Worm (Caenorhabditis elegans): ENCODE measurements around the gene rfip-1.

The rfip-1 gene

DNA sequence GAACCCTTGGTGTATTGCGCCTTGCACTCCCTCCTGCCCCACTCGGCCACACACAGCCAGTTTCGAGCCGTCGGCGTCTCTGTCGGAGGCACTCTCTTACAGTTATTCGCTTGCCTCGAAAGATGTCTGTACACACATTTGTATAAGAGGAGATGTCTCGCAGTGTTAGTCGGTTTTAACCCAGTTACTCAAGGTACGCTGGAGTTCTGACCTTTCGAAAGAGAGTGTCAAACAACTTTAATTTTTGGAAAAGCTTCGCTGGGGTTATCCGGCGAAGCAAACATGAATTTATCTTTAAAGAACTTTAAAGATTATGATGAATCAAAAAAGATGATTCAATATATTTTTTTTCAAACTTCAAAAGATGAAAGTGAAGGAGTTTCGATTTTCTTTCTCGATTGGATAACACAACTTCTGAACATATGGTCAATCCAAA, 39.6 kb upstream of the rfip-1 start (continued):
- peak; percentile 92 for TF ChIP-seq egl-5 (tag; optimal IDR thresholded peaks at IDR 0.05)
- peak; percentile 52 for TF ChIP-seq sea-2 (GFP tag; optimal IDR thresholded peaks at IDR 0.05)
- peak; percentile 82 for TF ChIP-seq lin-15B (tag; optimal IDR thresholded peaks at IDR 0.05)
- peak; percentile 99 for TF ChIP-seq lin-39 (tag; optimal IDR thresholded peaks at IDR 0.05)
- TF ChIP-seq zag-1 (tag; optimal IDR thresholded peaks at IDR 0.05): peak; percentile 95
- peak; percentile 99 for TF ChIP-seq pha-4 (tag; optimal IDR thresholded peaks at IDR 0.05)

- TF ChIP-seq lin-39 (tag; optimal IDR thresholded peaks at IDR 0.05) (no peak), nhr-43 (tag; optimal IDR thresholded peaks at IDR 0.05; ENCODE audit: poor library complexity, severe bottlenecking) (no peak), ztf-4 (tag; optimal IDR thresholded peaks at IDR 0.05) (no peak), daf-12 (tag; optimal IDR thresholded peaks at IDR 0.05) (no peak), nhr-25 (tag; optimal IDR thresholded peaks at IDR 0.05) (no peak), fkh-2 (tag; optimal IDR thresholded peaks at IDR 0.05) (no peak), nhr-76 (tag; optimal IDR thresholded peaks at IDR 0.05) (no peak)
Measured at ce11 chrII:5845441-5845840, 38.9 kb upstream of the rfip-1 start, which contains the start of the genes ZK1248.17 and H41C03.3. Gene ZK1248.17, minus strand, starts transcription at chrII:5845541. Gene H41C03.3, plus strand, starts transcription at chrII:5845777.

ce11 chrII:5846181-5846580, 38.2 kb upstream of the rfip-1 start:
- TF ChIP-seq pha-4 (tag; optimal IDR thresholded peaks at IDR 0.05) (peak; percentile 68), pqm-1 (tag; optimal IDR thresholded peaks at IDR 0.05) (peak; percentile 5), elt-2 (tag; optimal IDR thresholded peaks at IDR 0.05) (peak; percentile 70), nhr-11 (tag; optimal IDR thresholded peaks at IDR 0.05) (no peak)

ce11 chrII:5852007-5852406, 32.3 kb upstream of the rfip-1 start, which contains the start of gene H41C03.2:
Gene H41C03.2, minus strand, starts transcription at chrII:5852107.
- TF ChIP-seq fos-1 (tag; optimal IDR thresholded peaks at IDR 0.05): no peak
- TF ChIP-seq R02D3.7 (tag; optimal IDR thresholded peaks at IDR 0.05): no peak
- no peak for TF ChIP-seq nhr-43 (tag; optimal IDR thresholded peaks at IDR 0.05; ENCODE audit: poor library complexity, severe bottlenecking)
- no peak for TF ChIP-seq ztf-11 (tag; optimal IDR thresholded peaks at IDR 0.05)
- TF ChIP-seq mml-1 (tag; optimal IDR thresholded peaks at IDR 0.05): no peak
- TF ChIP-seq ceh-82 (tag; optimal IDR thresholded peaks at IDR 0.05): no peak
- TF ChIP-seq nhr-77 (tag; optimal IDR thresholded peaks at IDR 0.05): no peak
- no peak for TF ChIP-seq nhr-12 (tag; optimal IDR thresholded peaks at IDR 0.05)

- TF ChIP-seq nhr-25 (tag; optimal IDR thresholded peaks at IDR 0.05): no peak
- TF ChIP-seq elt-1 (tag; optimal IDR thresholded peaks at IDR 0.05): no peak
- TF ChIP-seq lin-15B (tag; optimal IDR thresholded peaks at IDR 0.05): no peak
- TF ChIP-seq nhr-77 (tag; optimal IDR thresholded peaks at IDR 0.05): no peak
- peak in 2 of 3 experiments; percentile 42 to 53 for TF ChIP-seq elt-3 (tag; optimal IDR thresholded peaks at IDR 0.05)
- TF ChIP-seq egl-5 (tag; optimal IDR thresholded peaks at IDR 0.05): no peak
- no peak for TF ChIP-seq mdl-1 (tag; optimal IDR thresholded peaks at IDR 0.05)
- no peak for TF ChIP-seq unc-39 (tag; optimal IDR thresholded peaks at IDR 0.05)
- TF ChIP-seq lsy-12 (tag; optimal IDR thresholded peaks at IDR 0.05): no peak
- no peak for TF ChIP-seq pqm-1 (tag; optimal IDR thresholded peaks at IDR 0.05)
- peak; percentile 20 for TF ChIP-seq ceh-28 (tag; optimal IDR thresholded peaks at IDR 0.05)
- peak; percentile 31 for TF ChIP-seq nhr-43 (tag; optimal IDR thresholded peaks at IDR 0.05; ENCODE audit: poor library complexity, severe bottlenecking)
- TF ChIP-seq nhr-23 (tag; optimal IDR thresholded peaks at IDR 0.05): peak; percentile 91
Measured at ce11 chrII:5853261-5853660, 31.1 kb upstream of the rfip-1 start.

- TF ChIP-seq ztf-4 (tag; optimal IDR thresholded peaks at IDR 0.05) (no peak), lsy-12 (tag; optimal IDR thresholded peaks at IDR 0.05) (no peak), ZK546.5 (tag; optimal IDR thresholded peaks at IDR 0.05) (no peak), fkh-10 (GFP tag; optimal IDR thresholded peaks at IDR 0.05) (no peak)
Measured at ce11 chrII:5854122-5854521, 30.2 kb upstream of the rfip-1 start, which contains the start of gene H41C03.1. Gene H41C03.1, plus strand, starts transcription at chrII:5854422.

- TF ChIP-seq tbx-2 (tag; optimal IDR thresholded peaks at IDR 0.05) (no peak), pqm-1 (tag; optimal IDR thresholded peaks at IDR 0.05) (no peak), ceh-9 (tag; optimal IDR thresholded peaks at IDR 0.05) (no peak), elt-1 (tag; optimal IDR thresholded peaks at IDR 0.05) (no peak)
Measured at ce11 chrII:5858322-5858721, 26.0 kb upstream of the rfip-1 start, which contains the start of gene F55C12.4. Gene F55C12.4, minus strand, starts transcription at chrII:5858422.
